Worm (Caenorhabditis elegans): Measurements from ENCODE around the gene lin-5.

Gene lin-5

ce11 chrII:7887295-7887694, 26.9 kb downstream of the lin-5 start (continued):
- no peak for TF ChIP-seq Y56A3A.18 (GFP tag; IDR thresholded peaks at IDR 0.05)
- no peak for TF ChIP-seq ztf-25 (GFP tag; IDR thresholded peaks at IDR 0.05)
- peak; percentile 44 for TF ChIP-seq ceh-27 (GFP tag; optimal IDR thresholded peaks at IDR 0.05)
- TF ChIP-seq F39B2.1 (GFP tag; IDR thresholded peaks at IDR 0.05), result no peak
- TF ChIP-seq Y53G8AR.9 (GFP tag; conservative IDR thresholded peaks at IDR 0.05), result no peak
- no peak for TF ChIP-seq madf-3 (GFP tag; IDR thresholded peaks at IDR 0.05)
- TF ChIP-seq nfyb-1 (GFP tag; IDR thresholded peaks at IDR 0.05), result peak; percentile 41; the same call in 1 of the 2 replicates
- no peak for TF ChIP-seq ceh-91 (GFP tag; IDR thresholded peaks at IDR 0.05)
- TF ChIP-seq madf-6 (GFP tag; IDR thresholded peaks at IDR 0.05), result no peak
- no peak for TF ChIP-seq mxl-1 (tag; optimal IDR thresholded peaks at IDR 0.05)
- no peak for TF ChIP-seq somi-1 (GFP tag; optimal IDR thresholded peaks at IDR 0.05)
- TF ChIP-seq attf-5 (GFP tag; optimal IDR thresholded peaks at IDR 0.05), result peak; percentile 25

ce11 chrII:7888759-7889158, 28.4 kb downstream of the lin-5 start:
- TF ChIP-seq lin-40 (tag; optimal IDR thresholded peaks at IDR 0.05) (no peak), cebp-1 (GFP tag; IDR thresholded peaks at IDR 0.05) (no peak), cebp-1 (tag; optimal IDR thresholded peaks at IDR 0.05) (peak; percentile 12), gei-17 (GFP tag; optimal IDR thresholded peaks at IDR 0.05) (no peak), bed-2 (GFP tag; IDR thresholded peaks at IDR 0.05) (no peak), pha-4 (tag; optimal IDR thresholded peaks at IDR 0.05) (peak; percentile 59), akir-1 (GFP tag; optimal IDR thresholded peaks at IDR 0.05) (no peak), ets-4 (GFP tag; optimal IDR thresholded peaks at IDR 0.05) (no peak), nhr-120 (GFP tag; IDR thresholded peaks at IDR 0.05) (no peak)

ce11 chrII:7889321-7889720, 28.9 kb downstream of the lin-5 start:
- TF ChIP-seq nhr-80 (tag; optimal IDR thresholded peaks at IDR 0.05) (peak; percentile 49), tlf-1 (GFP tag; optimal IDR thresholded peaks at IDR 0.05) (no peak), F55B11.4 (tag; optimal IDR thresholded peaks at IDR 0.05; ENCODE audit: borderline replicate concordance, insufficient read depth) (no peak)

- TF ChIP-seq K12H6.12 (tag; optimal IDR thresholded peaks at IDR 0.05) (peak; percentile 38), snpc-4 (GFP tag; optimal IDR thresholded peaks at IDR 0.05) (no peak), snpc-4 (tag; optimal IDR thresholded peaks at IDR 0.05) (peak in 1 of 4 experiments; percentile 4), aptf-3 (GFP tag; IDR thresholded peaks at IDR 0.05) (no peak), hrde-1 (tag; optimal IDR thresholded peaks at IDR 0.05; ENCODE audit: borderline replicate concordance) (no peak), ekl-4 (GFP tag; IDR thresholded peaks at IDR 0.05) (no peak), lin-35 (GFP tag; optimal IDR thresholded peaks at IDR 0.05) (peak in 1 of 3 experiments; percentile 65), cebp-1 (GFP tag; IDR thresholded peaks at IDR 0.05) (no peak), cebp-1 (tag; optimal IDR thresholded peaks at IDR 0.05) (peak; percentile 33), nhr-80 (tag; optimal IDR thresholded peaks at IDR 0.05) (peak; percentile 62), ztf-3 (GFP tag; optimal IDR thresholded peaks at IDR 0.05) (no peak), hmg-1.2 (GFP tag; IDR thresholded peaks at IDR 0.05) (peak; percentile 48; the same call in 1 of the 2 replicates), nfyb-1 (GFP tag; IDR thresholded peaks at IDR 0.05) (0 out of 2 replicates have a peak, but pooled peaks have one; percentile 7), atf-7 (tag; optimal IDR thresholded peaks at IDR 0.05) (peak; percentile 1)
Measured at ce11 chrII:7891869-7892615, 31.7 kb downstream of the lin-5 start.
